Fruit fly (Drosophila melanogaster): ENCODE results near the gene Acox3.

DNA sequence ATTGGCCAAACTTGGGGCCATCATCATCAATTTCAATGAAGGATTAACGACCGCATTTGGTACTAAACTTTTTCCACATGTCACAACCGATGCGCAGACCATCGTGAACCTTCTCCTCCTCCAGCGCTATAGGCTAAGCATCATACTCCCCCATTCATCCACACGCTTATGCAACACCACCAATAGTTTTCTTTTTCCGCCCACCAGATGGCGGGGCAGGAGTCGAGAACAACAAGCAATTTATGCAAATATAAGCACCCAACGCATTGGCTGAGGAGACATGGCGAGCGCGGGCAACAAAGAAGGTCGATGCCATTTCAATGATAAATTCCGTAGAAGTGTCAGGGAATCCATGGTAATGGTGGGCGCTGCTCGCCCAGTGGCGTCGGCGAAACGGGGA, 56.7 kb downstream of the Acox3 start:
- TF ChIP-seq CG2199 (GFP tag; IDR thresholded peaks at IDR 0.05) (no peak), zf30C (GFP tag; optimal IDR thresholded peaks at IDR 0.05) (no peak), gce (GFP tag; IDR thresholded peaks at IDR 0.05) (no peak), Chrac-16 (GFP tag; optimal IDR thresholded peaks at IDR 0.05) (no peak), CG10543 (GFP tag; optimal IDR thresholded peaks at IDR 0.05) (no peak), CG9876 (GFP tag; optimal IDR thresholded peaks at IDR 0.05) (no peak), CG3163 (GFP tag; optimal IDR thresholded peaks at IDR 0.05) (no peak), fd3F (GFP tag; optimal IDR thresholded peaks at IDR 0.05) (no peak), CG3838 (GFP tag; optimal IDR thresholded peaks at IDR 0.05) (no peak), CG5180 (GFP tag; optimal IDR thresholded peaks at IDR 0.05) (no peak), CG7556 (GFP tag; optimal IDR thresholded peaks at IDR 0.05) (no peak), crc (GFP tag; optimal IDR thresholded peaks at IDR 0.05) (no peak), Antp (GFP tag; optimal IDR thresholded peaks at IDR 0.05) (no peak), CG17359 (tag; optimal IDR thresholded peaks at IDR 0.05) (no peak)

Measured in whole organism, embryonic.